Fruit fly (Drosophila melanogaster): ENCODE results near the gene MFS3.

dm6 chr2L:1094724-1095123 lies 48.3 kb upstream of the MFS3 start:
- no peak for TF ChIP-seq CG10267 (tag; optimal IDR thresholded peaks at IDR 0.05)
- TF ChIP-seq Poxn (GFP tag; IDR thresholded peaks at IDR 0.05): no peak
- no peak for TF ChIP-seq Dfd (GFP tag; optimal IDR thresholded peaks at IDR 0.05)
- TF ChIP-seq E2f2 (GFP tag; IDR thresholded peaks at IDR 0.05): no peak
- TF ChIP-seq CG30431 (GFP tag; optimal IDR thresholded peaks at IDR 0.05): no peak
- no peak for TF ChIP-seq CG7556 (GFP tag; optimal IDR thresholded peaks at IDR 0.05)
- TF ChIP-seq CG8281 (tag; optimal IDR thresholded peaks at IDR 0.05): no peak
